Worm (Caenorhabditis elegans): Measurements from ENCODE around the gene F44E5.2.
A peak's percentile ranks its signal among the peaks of the same experiment; 100 is the strongest.

ce11 chrII:11724362-11724761, 42.2 kb upstream of the F44E5.2 start:
- TF ChIP-seq ceh-18 (tag; optimal IDR thresholded peaks at IDR 0.05): peak; percentile 33
- no peak for TF ChIP-seq eyg-1 (tag; optimal IDR thresholded peaks at IDR 0.05)
- no peak for TF ChIP-seq lin-11 (tag; optimal IDR thresholded peaks at IDR 0.05)
- TF ChIP-seq fkh-10 (GFP tag; optimal IDR thresholded peaks at IDR 0.05): no peak
